Worm (Caenorhabditis elegans): ENCODE results near the gene uaf-1.

The uaf-1 gene

DNA sequence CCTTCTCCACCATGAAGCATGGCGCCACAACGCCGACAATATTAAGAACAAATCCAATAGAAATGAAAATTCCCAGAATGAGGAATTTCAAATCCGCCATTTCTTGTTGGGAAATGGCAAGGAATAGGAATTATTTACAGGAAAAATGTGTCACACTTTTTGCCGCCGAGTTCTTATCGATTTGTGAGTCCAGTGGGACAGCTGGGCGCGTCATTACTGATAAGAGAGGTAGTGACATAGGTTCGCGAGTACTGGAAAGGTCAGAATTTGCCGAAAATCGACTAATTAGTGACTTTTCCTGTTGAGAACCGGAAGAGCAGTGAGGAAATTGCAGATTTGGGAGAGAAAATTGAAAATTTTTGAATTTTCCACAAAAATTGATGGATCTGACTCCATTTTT is 48.1 kb downstream of the uaf-1 start:
- TF ChIP-seq lin-32 (GFP tag; optimal IDR thresholded peaks at IDR 0.05), result no peak
- TF ChIP-seq snpc-4 (tag; optimal IDR thresholded peaks at IDR 0.05), result no peak
- no peak for TF ChIP-seq elt-3 (tag; optimal IDR thresholded peaks at IDR 0.05)
- TF ChIP-seq ces-1 (GFP tag; optimal IDR thresholded peaks at IDR 0.05), result no peak
- TF ChIP-seq elt-1 (tag; optimal IDR thresholded peaks at IDR 0.05; ENCODE audit: borderline replicate concordance, insufficient read depth), result no peak
- no peak for TF ChIP-seq blmp-1 (tag; optimal IDR thresholded peaks at IDR 0.05)
- no peak for TF ChIP-seq mep-1 (tag; optimal IDR thresholded peaks at IDR 0.05)
- TF ChIP-seq sem-2 (GFP tag; optimal IDR thresholded peaks at IDR 0.05), result no peak
- no peak for TF ChIP-seq mls-2 (tag; optimal IDR thresholded peaks at IDR 0.05)
- no peak for TF ChIP-seq drap-1 (GFP tag; optimal IDR thresholded peaks at IDR 0.05)
- TF ChIP-seq ham-2 (GFP tag; optimal IDR thresholded peaks at IDR 0.05), result no peak
- TF ChIP-seq sptf-1 (tag; optimal IDR thresholded peaks at IDR 0.05), result no peak

DNA sequence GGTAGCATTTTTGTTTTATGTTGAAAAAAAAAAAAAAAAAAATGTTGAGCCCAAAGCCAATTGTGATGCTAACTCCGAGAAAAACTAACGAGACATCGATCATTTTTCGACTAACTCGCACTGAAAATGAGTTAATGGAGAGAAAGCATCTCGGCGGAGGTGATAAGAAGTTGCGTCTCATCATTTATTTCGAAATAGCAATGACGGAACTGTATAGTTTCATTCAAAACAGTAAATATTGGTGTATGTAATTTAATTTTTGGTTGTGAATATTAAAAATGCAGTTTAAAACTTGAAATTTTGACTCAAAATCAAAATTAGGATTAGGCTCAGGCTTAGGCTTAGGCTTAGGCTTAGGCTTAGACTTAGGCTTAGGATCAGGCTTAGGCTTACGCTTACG is 50.1 kb downstream of the uaf-1 start, which contains the start of gene clc-25:
clc-25 (minus strand) TSS at position 101 of the 400 bp plus-strand sequence.
- TF ChIP-seq lin-13 (tag; optimal IDR thresholded peaks at IDR 0.05), result no peak
- TF ChIP-seq snpc-4 (tag; optimal IDR thresholded peaks at IDR 0.05), result no peak
- TF ChIP-seq nhr-2 (tag; optimal IDR thresholded peaks at IDR 0.05), result no peak
- no peak for TF ChIP-seq mab-5 (tag; optimal IDR thresholded peaks at IDR 0.05)
- TF ChIP-seq unc-62 (GFP tag; optimal IDR thresholded peaks at IDR 0.05), result no peak
- TF ChIP-seq ham-2 (GFP tag; optimal IDR thresholded peaks at IDR 0.05), result no peak
- no peak for TF ChIP-seq blmp-1 (tag; optimal IDR thresholded peaks at IDR 0.05)
- no peak for TF ChIP-seq unc-120 (tag; optimal IDR thresholded peaks at IDR 0.05; ENCODE audit: poor library complexity, severe bottlenecking)
- TF ChIP-seq lsy-2 (tag; optimal IDR thresholded peaks at IDR 0.05), result no peak

DNA sequence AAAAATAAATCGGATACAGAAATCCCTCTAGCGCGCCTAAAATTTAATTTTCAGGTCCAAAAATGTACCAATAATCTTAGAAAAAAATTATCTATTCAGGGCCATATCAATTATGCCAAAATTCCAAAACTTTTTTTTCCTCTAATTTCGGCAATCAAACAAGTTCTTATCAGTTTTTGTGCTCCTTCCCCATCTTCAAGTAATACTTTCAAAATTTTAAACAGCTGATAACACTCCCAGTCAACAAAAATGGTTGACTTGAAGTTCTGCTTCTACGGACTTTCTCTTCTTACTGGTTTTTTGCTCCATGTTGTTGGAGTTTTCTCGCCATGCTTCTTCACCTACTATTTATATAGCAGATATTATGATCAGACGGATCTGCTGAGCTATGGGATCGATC is 55.6 kb downstream of the uaf-1 start, which contains the start of gene clc-23:
clc-23 (plus strand) TSS at position 223 of the 400 bp plus-strand sequence.
- no peak for TF ChIP-seq unc-120 (tag; optimal IDR thresholded peaks at IDR 0.05; ENCODE audit: poor library complexity, severe bottlenecking)
- TF ChIP-seq nhr-76 (tag; optimal IDR thresholded peaks at IDR 0.05), result no peak
- TF ChIP-seq lin-13 (tag; optimal IDR thresholded peaks at IDR 0.05), result no peak
- no peak for TF ChIP-seq lin-32 (GFP tag; optimal IDR thresholded peaks at IDR 0.05)
- no peak for TF ChIP-seq sem-2 (GFP tag; optimal IDR thresholded peaks at IDR 0.05)
- no peak for TF ChIP-seq unc-39 (tag; optimal IDR thresholded peaks at IDR 0.05)
- TF ChIP-seq zip-8 (tag; optimal IDR thresholded peaks at IDR 0.05), result no peak
- TF ChIP-seq tbx-8 (GFP tag; optimal IDR thresholded peaks at IDR 0.05), result no peak
- no peak for TF ChIP-seq nhr-2 (tag; optimal IDR thresholded peaks at IDR 0.05)
- TF ChIP-seq mep-1 (tag; optimal IDR thresholded peaks at IDR 0.05), result no peak
- TF ChIP-seq ceh-83 (GFP tag; optimal IDR thresholded peaks at IDR 0.05), result no peak
- no peak for TF ChIP-seq snpc-4 (tag; optimal IDR thresholded peaks at IDR 0.05)
- no peak for TF ChIP-seq elt-3 (tag; optimal IDR thresholded peaks at IDR 0.05)
- no peak for TF ChIP-seq mls-2 (tag; optimal IDR thresholded peaks at IDR 0.05)

DNA sequence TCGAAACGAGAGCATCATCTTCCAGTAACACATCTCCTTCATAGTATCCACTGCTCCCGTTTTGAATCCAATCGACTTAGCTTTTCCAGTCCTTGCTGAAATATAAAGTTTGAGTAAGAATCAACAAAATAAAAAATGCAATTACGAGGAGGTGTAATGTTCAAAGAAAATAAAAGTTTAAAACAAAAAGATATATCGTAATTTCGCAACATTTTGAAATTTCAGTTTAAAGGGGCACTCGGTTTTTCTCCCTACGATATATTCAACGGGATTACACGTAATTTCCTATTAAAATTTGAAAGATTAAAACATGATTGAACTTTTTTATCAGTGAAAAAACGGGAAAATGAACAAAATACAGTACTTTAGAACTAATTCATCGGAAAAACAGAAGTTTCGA is 60.3 kb downstream of the uaf-1 start, which contains the start of gene Y34F4.3:
Y34F4.3 (minus strand) TSS at position 101 of the 400 bp plus-strand sequence.
- TF ChIP-seq bed-3 (GFP tag; optimal IDR thresholded peaks at IDR 0.05) (no peak), ceh-83 (GFP tag; optimal IDR thresholded peaks at IDR 0.05) (no peak), mls-2 (tag; optimal IDR thresholded peaks at IDR 0.05) (no peak), mab-5 (tag; optimal IDR thresholded peaks at IDR 0.05) (no peak), lin-32 (GFP tag; optimal IDR thresholded peaks at IDR 0.05) (no peak), sem-2 (GFP tag; optimal IDR thresholded peaks at IDR 0.05) (no peak), unc-62 (GFP tag; optimal IDR thresholded peaks at IDR 0.05) (no peak), drap-1 (GFP tag; optimal IDR thresholded peaks at IDR 0.05) (no peak), unc-39 (tag; optimal IDR thresholded peaks at IDR 0.05) (no peak), hlh-1 (tag; optimal IDR thresholded peaks at IDR 0.05) (no peak), ham-2 (GFP tag; optimal IDR thresholded peaks at IDR 0.05) (no peak), M03D4.4 (tag; optimal IDR thresholded peaks at IDR 0.05) (no peak), sptf-1 (tag; optimal IDR thresholded peaks at IDR 0.05) (no peak), ztf-11 (tag; optimal IDR thresholded peaks at IDR 0.05) (no peak), nhr-12 (tag; optimal IDR thresholded peaks at IDR 0.05) (no peak), cnd-1 (tag; optimal IDR thresholded peaks at IDR 0.05) (no peak), pha-4 (tag; optimal IDR thresholded peaks at IDR 0.05) (no peak)

Data from whole organism, mixed stage, embryonic.